Worm (Caenorhabditis elegans) whole organism, L1 larva: ENCODE data around the gene pbo-4.

ENCODE experiments used
- nhr-76 ChIP-seq: sonication (generic microtip); optimal IDR thresholded peaks from 2 replicates; lab custom pipeline; 2017; ENCODE audit warnings: missing biosample characterization, missing genetic modification characterization
- nhr-77 ChIP-seq: fragments of 150-350 bp; optimal IDR thresholded peaks from 2 replicates; lab custom pipeline; 2014; ENCODE audit warnings: missing biosample characterization, missing genetic modification characterization

DNA sequence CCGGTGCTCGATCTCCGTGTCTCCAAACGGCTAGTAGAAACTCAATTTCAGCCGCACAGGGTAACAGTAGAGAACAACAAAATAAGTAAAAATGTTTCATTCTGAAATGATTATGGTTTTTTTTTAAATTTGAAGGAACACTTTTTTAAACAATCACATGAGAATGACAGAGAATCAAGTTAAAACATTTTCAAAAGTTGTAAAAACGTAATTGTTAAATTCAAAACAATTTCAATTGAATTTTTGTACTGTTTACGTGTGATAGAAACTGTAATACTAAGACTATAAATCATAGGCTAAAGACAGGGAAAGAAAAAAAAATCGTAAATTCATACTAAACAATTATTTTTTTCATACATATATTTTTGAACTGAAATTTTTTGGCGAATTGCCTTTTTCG is 12.7 kb upstream of the pbo-4 start, which contains the start of gene pho-7:
- no peak for TF ChIP-seq nhr-77 (tag; lab: Kevin White, UChicago)
- TF ChIP-seq nhr-76, result no peak
